Fruit fly (Drosophila melanogaster): ENCODE results near the gene CG14377.

The CG14377 gene

dm6 chr3R:13363347-13363994, 34.2 kb upstream of the CG14377 start:
- TF ChIP-seq ss (GFP tag; optimal IDR thresholded peaks at IDR 0.05) (no peak), CG9139 (GFP tag; optimal IDR thresholded peaks at IDR 0.05) (no peak), CG34406 (GFP tag; optimal IDR thresholded peaks at IDR 0.05) (no peak), CG3032 (tag; optimal IDR thresholded peaks at IDR 0.05) (no peak), CG4318 (GFP tag; optimal IDR thresholded peaks at IDR 0.05) (no peak), CG6792 (GFP tag; optimal IDR thresholded peaks at IDR 0.05) (no peak), CG7368 (GFP tag; optimal IDR thresholded peaks at IDR 0.05) (no peak), cyc (GFP tag; optimal IDR thresholded peaks at IDR 0.05) (no peak), salr (GFP tag; optimal IDR thresholded peaks at IDR 0.05) (no peak), OdsH (GFP tag; optimal IDR thresholded peaks at IDR 0.05) (no peak), CG6808 (GFP tag; optimal IDR thresholded peaks at IDR 0.05) (no peak), CG10669 (GFP tag; optimal IDR thresholded peaks at IDR 0.05) (no peak), fd59A (GFP tag; optimal IDR thresholded peaks at IDR 0.05) (no peak), Hr4 (GFP tag; optimal IDR thresholded peaks at IDR 0.05) (no peak), Sox102F (GFP tag; optimal IDR thresholded peaks at IDR 0.05) (no peak), Sox15 (GFP tag; optimal IDR thresholded peaks at IDR 0.05) (no peak), dac (GFP tag; optimal IDR thresholded peaks at IDR 0.05) (no peak)

- peak; percentile 93 for TF ChIP-seq eg (GFP tag; IDR thresholded peaks at IDR 0.05)
- TF ChIP-seq CG11902 (GFP tag; optimal IDR thresholded peaks at IDR 0.05): peak; percentile 95
- TF ChIP-seq CG3032 (tag; optimal IDR thresholded peaks at IDR 0.05): peak; percentile 94
- peak; percentile 98 for TF ChIP-seq CG4318 (GFP tag; optimal IDR thresholded peaks at IDR 0.05)
- peak; percentile 26 for TF ChIP-seq Hr38 (GFP tag; optimal IDR thresholded peaks at IDR 0.05)
- peak; percentile 100 for TF ChIP-seq svp (GFP tag)
- TF ChIP-seq CG3919 (GFP tag; optimal IDR thresholded peaks at IDR 0.05): peak; percentile 98
- peak; percentile 97 for TF ChIP-seq pdm3 (GFP tag; optimal IDR thresholded peaks at IDR 0.05)
- peak; percentile 83 to 93 for TF ChIP-seq ss (GFP tag; optimal IDR thresholded peaks at IDR 0.05)
- peak; percentile 98 for TF ChIP-seq Hr4 (GFP tag; optimal IDR thresholded peaks at IDR 0.05)
- TF ChIP-seq dsx (GFP tag; optimal IDR thresholded peaks at IDR 0.05; ENCODE audit: poor library complexity, severe bottlenecking): peak; percentile 85
- peak; percentile 97 for TF ChIP-seq Smox (GFP tag; optimal IDR thresholded peaks at IDR 0.05)
- TF ChIP-seq acj6 (GFP tag; optimal IDR thresholded peaks at IDR 0.05): peak; percentile 98
- TF ChIP-seq CG11762 (GFP tag; optimal IDR thresholded peaks at IDR 0.05; ENCODE audit: insufficient read depth): peak; percentile 98
- TF ChIP-seq CG10631 (GFP tag; optimal IDR thresholded peaks at IDR 0.05): peak; percentile 96
- TF ChIP-seq net (GFP tag; optimal IDR thresholded peaks at IDR 0.05): peak; percentile 97
- peak; percentile 85; the same call in 1 of the 2 replicates for TF ChIP-seq CG11294 (GFP tag; IDR thresholded peaks at IDR 0.05)
- peak; percentile 96 for TF ChIP-seq CG10669 (GFP tag; optimal IDR thresholded peaks at IDR 0.05)
- TF ChIP-seq cyc (GFP tag; optimal IDR thresholded peaks at IDR 0.05): peak; percentile 96
- peak; percentile 97 for TF ChIP-seq Eip75B (GFP tag; optimal IDR thresholded peaks at IDR 0.05)
- peak; percentile 98 for TF ChIP-seq OdsH (GFP tag; optimal IDR thresholded peaks at IDR 0.05)
- TF ChIP-seq CG31627 (GFP tag; optimal IDR thresholded peaks at IDR 0.05): peak; percentile 96
- peak; percentile 92 for TF ChIP-seq CG6163 (GFP tag; IDR thresholded peaks at IDR 0.05)
- TF ChIP-seq Hr39 (GFP tag; optimal IDR thresholded peaks at IDR 0.05): peak; percentile 96
- TF ChIP-seq esn (GFP tag; optimal IDR thresholded peaks at IDR 0.05): peak; percentile 99
- peak; percentile 90 for TF ChIP-seq CG9139 (GFP tag; optimal IDR thresholded peaks at IDR 0.05)
- peak; percentile 95 for TF ChIP-seq Ets96B (tag; optimal IDR thresholded peaks at IDR 0.05)
- TF ChIP-seq CG6792 (GFP tag; optimal IDR thresholded peaks at IDR 0.05): peak; percentile 96
- peak; percentile 94 for TF ChIP-seq Blimp-1 (GFP tag; optimal IDR thresholded peaks at IDR 0.05)
- TF ChIP-seq topi (GFP tag; optimal IDR thresholded peaks at IDR 0.05): peak; percentile 98
- peak; percentile 97 for TF ChIP-seq Sox102F (GFP tag; optimal IDR thresholded peaks at IDR 0.05)
- peak; percentile 97 for TF ChIP-seq spab (GFP tag; optimal IDR thresholded peaks at IDR 0.05)
- TF ChIP-seq CG34406 (GFP tag; optimal IDR thresholded peaks at IDR 0.05): peak; percentile 98
- TF ChIP-seq Lpt (GFP tag; optimal IDR thresholded peaks at IDR 0.05): peak; percentile 98
- peak; percentile 96 for TF ChIP-seq CG6854 (GFP tag; optimal IDR thresholded peaks at IDR 0.05)
- TF ChIP-seq Sox15 (GFP tag; optimal IDR thresholded peaks at IDR 0.05): peak; percentile 96
- peak; percentile 97 for TF ChIP-seq CG8319 (GFP tag; optimal IDR thresholded peaks at IDR 0.05)
- TF ChIP-seq CG15336 (GFP tag; IDR thresholded peaks at IDR 0.05): peak; percentile 96
- TF ChIP-seq CG16779 (tag; optimal IDR thresholded peaks at IDR 0.05): peak; percentile 93
Measured at dm6 chr3R:13364175-13365174, 33.2 kb upstream of the CG14377 start, which contains the start of gene Dic1. Dic1 (plus strand) TSS chr3R:13364938.
